Worm (Caenorhabditis elegans) whole organism, L4 larva: ENCODE measurements around the gene ceh-74.

Source experiments
- R02D3.7 ChIP-seq: fragments of 150-350 bp; sonication (generic microtip); optimal IDR thresholded peaks from 3 replicates; lab custom pipeline; 2014; ENCODE audit warnings: missing biosample characterization, missing genetic modification characterization
- ceh-82 ChIP-seq: sonication (generic microtip); optimal IDR thresholded peaks from 2 replicates; lab custom pipeline; 2017; ENCODE audit warnings: missing biosample characterization, missing genetic modification characterization
- dpl-1 ChIP-seq: fragments of 150-350 bp; optimal IDR thresholded peaks from 2 replicates; lab custom pipeline; 2014; ENCODE audit warnings: missing biosample characterization, missing genetic modification reagents, missing genetic modification characterization
- egl-27 ChIP-seq: sonication (generic microtip); optimal IDR thresholded peaks from 3 replicates; lab custom pipeline; 2017; ENCODE audit warnings: missing biosample characterization, missing genetic modification reagents, missing genetic modification characterization
- fos-1 ChIP-seq: fragments of 150-350 bp; optimal IDR thresholded peaks from 2 replicates; lab custom pipeline; 2014; ENCODE audit warnings: missing biosample characterization, missing genetic modification characterization
- hlh-30 ChIP-seq: sonication (generic microtip); optimal IDR thresholded peaks from 2 replicates; lab custom pipeline; 2017; ENCODE audit warnings: antibody characterized with exemption, mild to moderate bottlenecking, missing genetic modification characterization, missing compliant biosample characterization; ENCODE audit not compliant: insufficient read depth
- lin-39 ChIP-seq: fragments of 150-350 bp; optimal IDR thresholded peaks from 2 replicates; lab custom pipeline; 2014; ENCODE audit warnings: missing biosample characterization, missing genetic modification reagents, missing genetic modification characterization
- mep-1 ChIP-seq: fragments of 150-350 bp; sonication (generic microtip); optimal IDR thresholded peaks from 3 replicates; lab custom pipeline; 2014; ENCODE audit warnings: missing biosample characterization, missing genetic modification characterization
- nhr-25 ChIP-seq: sonication (generic microtip); optimal IDR thresholded peaks from 2 replicates; lab custom pipeline; 2017; ENCODE audit warnings: missing genetic modification characterization, mild to moderate bottlenecking, missing compliant biosample characterization, antibody characterized with exemption, moderate library complexity, borderline replicate concordance; ENCODE audit not compliant: insufficient read depth
- nhr-6 ChIP-seq: fragments of 150-350 bp; optimal IDR thresholded peaks from 2 replicates; lab custom pipeline; 2014; ENCODE audit warnings: missing biosample characterization, missing genetic modification characterization
- unc-62 ChIP-seq, 3 experiments: fragments of 150-350 bp in 1 of 3; sonication (generic microtip); optimal IDR thresholded peaks in 2 of 3; peaks in 1 of 3; 1 replicate in 1 of 3; 2 replicates in 2 of 3; lab custom pipeline; 2014 to 2017; ENCODE audit warnings: missing biosample characterization in 3 of 3, missing genetic modification characterization in 3 of 3, missing genetic modification reagents in 3 of 3, missing genotype in 1 of 3
- zag-1 ChIP-seq: fragments of 150-350 bp; optimal IDR thresholded peaks from 2 replicates; lab custom pipeline; 2014; ENCODE audit warnings: missing biosample characterization, missing genetic modification characterization
- zip-11 ChIP-seq: fragments of 200-800 bp; sonication (Bioruptor generic); IDR thresholded peaks from 2 replicates; pipeline ENCODE4 v1.3.6; 2022; ENCODE audit warnings: missing genetic modification characterization, missing compliant biosample characterization
- zip-2 ChIP-seq: fragments of 150-350 bp; optimal IDR thresholded peaks from 2 replicates; lab custom pipeline; 2014; ENCODE audit warnings: missing biosample characterization, missing genetic modification characterization

ce11 chrV:14141846-14142245 is 36.0 kb upstream of the ceh-74 start:
- TF ChIP-seq egl-27 (tag; lab: Kevin White, UChicago) (no peak), zip-11 (GFP tag; lab: Robert Waterston, UW) (no peak), zip-2 (tag; lab: Kevin White, UChicago) (no peak), dpl-1 (GFP tag; lab: Kevin White, UChicago) (no peak), hlh-30 (tag; lab: Kevin White, UChicago) (no peak), fos-1 (tag; lab: Kevin White, UChicago) (no peak), unc-62 (GFP tag; optimal IDR thresholded peaks at IDR 0.05 in 1 of 2; lab: Kevin White, UChicago) (peak in 1 of 2 experiments; percentile 92), unc-62 (tag; optimal IDR thresholded peaks at IDR 0.05; lab: Kevin White, UChicago) (no peak), mep-1 (tag; lab: Kevin White, UChicago) (no peak), ceh-82 (tag; lab: Kevin White, UChicago) (no peak), R02D3.7 (no peak), zag-1 (tag; lab: Kevin White, UChicago) (no peak), nhr-25 (tag; lab: Kevin White, UChicago) (no peak), lin-39 (tag; lab: Kevin White, UChicago) (no peak), nhr-6 (tag; lab: Kevin White, UChicago) (no peak)
